Worm (Caenorhabditis elegans) whole organism, L2 larva: ENCODE measurements around the gene R02D5.1.
"Not testable (repeated sequence)": the region's sequence is repeated elsewhere in the genome, so short reads cannot be mapped to it uniquely, and the experiment has no call there.

Experiments
- C34F6.9 ChIP-seq: fragments of 150-350 bp; optimal IDR thresholded peaks from 2 replicates; lab custom pipeline; 2014; ENCODE audit warnings: missing biosample characterization, missing genetic modification characterization
- F13H6.1 ChIP-seq: sonication (generic microtip); optimal IDR thresholded peaks from 2 replicates; lab custom pipeline; 2016; ENCODE audit warnings: missing genetic modification characterization, missing compliant biosample characterization
- R02D3.7 ChIP-seq: fragments of 150-350 bp; optimal IDR thresholded peaks from 2 replicates; lab custom pipeline; 2014; ENCODE audit warnings: missing biosample characterization, missing genetic modification characterization
- Y55F3AM.14 ChIP-seq: fragments of 200-800 bp; sonication (Bioruptor generic); optimal IDR thresholded peaks from 2 replicates; lab custom pipeline; 2018; ENCODE audit warnings: mild to moderate bottlenecking, missing genetic modification characterization, missing compliant biosample characterization
- ZK546.5 ChIP-seq: sonication (generic microtip); optimal IDR thresholded peaks from 2 replicates; lab custom pipeline; 2017; ENCODE audit warnings: missing biosample characterization, missing genetic modification characterization
- aly-2 ChIP-seq: fragments of 150-350 bp; optimal IDR thresholded peaks from 2 replicates; lab custom pipeline; 2014; ENCODE audit warnings: missing biosample characterization, missing genetic modification characterization
- ama-1 ChIP-seq: fragments of 150-350 bp; optimal IDR thresholded peaks from 2 replicates; lab custom pipeline; 2018; ENCODE audit warnings: inconsistent platforms
- blmp-1 ChIP-seq: sonication (generic microtip); optimal IDR thresholded peaks from 2 replicates; lab custom pipeline; 2017; ENCODE audit warnings: missing genetic modification characterization, mild to moderate bottlenecking, missing compliant biosample characterization, antibody characterized with exemption, moderate library complexity; ENCODE audit not compliant: insufficient read depth
- ceh-16 ChIP-seq: fragments of 150-350 bp; optimal IDR thresholded peaks from 2 replicates; lab custom pipeline; 2014; ENCODE audit warnings: missing biosample characterization, missing genetic modification characterization
- ceh-82 ChIP-seq: fragments of 150-350 bp; optimal IDR thresholded peaks from 2 replicates; lab custom pipeline; 2014; ENCODE audit warnings: missing biosample characterization, missing genetic modification characterization
- crh-2 ChIP-seq: sonication (generic microtip); optimal IDR thresholded peaks from 2 replicates; lab custom pipeline; 2017; ENCODE audit warnings: missing biosample characterization, missing genetic modification characterization
- egl-27 ChIP-seq: sonication (generic microtip); optimal IDR thresholded peaks from 3 replicates; lab custom pipeline; 2017; ENCODE audit warnings: missing biosample characterization, missing genetic modification reagents, missing genetic modification characterization
- fos-1 ChIP-seq: fragments of 150-350 bp; optimal IDR thresholded peaks from 2 replicates; lab custom pipeline; 2014; ENCODE audit warnings: missing biosample characterization, missing genetic modification characterization
- gmeb-1 ChIP-seq: fragments of 150-350 bp; optimal IDR thresholded peaks from 2 replicates; lab custom pipeline; 2014; ENCODE audit warnings: missing biosample characterization, missing genetic modification characterization
- lin-11 ChIP-seq: fragments of 150-350 bp; sonication (generic microtip); optimal IDR thresholded peaks from 2 replicates; lab custom pipeline; 2014; ENCODE audit warnings: missing biosample characterization, missing genetic modification characterization, inconsistent platforms, mixed read lengths
- lin-13 ChIP-seq: fragments of 150-350 bp; optimal IDR thresholded peaks from 2 replicates; lab custom pipeline; 2014; ENCODE audit warnings: missing biosample characterization, missing genetic modification reagents, missing genetic modification characterization
- lin-39 ChIP-seq: fragments of 150-350 bp; optimal IDR thresholded peaks from 2 replicates; lab custom pipeline; 2014; ENCODE audit warnings: missing biosample characterization, missing genetic modification reagents, missing genetic modification characterization
- lsy-2 ChIP-seq, 2 experiments: fragments of 150-350 bp in 1 of 2; sonication (generic microtip) in 1 of 2; optimal IDR thresholded peaks; 2 replicates each; lab custom pipeline; 2014 to 2017; ENCODE audit warnings: missing biosample characterization in 2 of 2, missing genetic modification characterization in 2 of 2
- mab-5 ChIP-seq: fragments of 150-350 bp; optimal IDR thresholded peaks from 2 replicates; lab custom pipeline; 2014; ENCODE audit warnings: missing biosample characterization, missing genetic modification characterization
- mdl-1 ChIP-seq, 2 experiments: fragments of 150-350 bp in 1 of 2; sonication (generic microtip) in 1 of 2; optimal IDR thresholded peaks; 2 replicates each; lab custom pipeline; 2017; ENCODE audit warnings: missing biosample characterization in 2 of 2, missing genetic modification characterization in 2 of 2
- nhr-129 ChIP-seq: fragments of 150-350 bp; optimal IDR thresholded peaks from 2 replicates; lab custom pipeline; 2014; ENCODE audit warnings: missing biosample characterization, missing genetic modification characterization
- nhr-21 ChIP-seq: fragments of 150-350 bp; optimal IDR thresholded peaks from 2 replicates; lab custom pipeline; 2014; ENCODE audit warnings: missing biosample characterization, missing genetic modification characterization
- nhr-23 ChIP-seq: fragments of 150-350 bp; optimal IDR thresholded peaks from 2 replicates; lab custom pipeline; 2014; ENCODE audit warnings: missing biosample characterization, missing genetic modification reagents, missing genetic modification characterization
- nhr-6 ChIP-seq: fragments of 150-350 bp; optimal IDR thresholded peaks from 2 replicates; lab custom pipeline; 2014; ENCODE audit warnings: missing biosample characterization, missing genetic modification characterization
- nhr-77 ChIP-seq: fragments of 150-350 bp; optimal IDR thresholded peaks from 2 replicates; lab custom pipeline; 2014; ENCODE audit warnings: missing biosample characterization, missing genetic modification characterization
- peb-1 ChIP-seq: fragments of 150-350 bp; optimal IDR thresholded peaks from 2 replicates; lab custom pipeline; 2014; ENCODE audit warnings: missing biosample characterization, missing genetic modification characterization
- sem-4 ChIP-seq: fragments of 150-350 bp; optimal IDR thresholded peaks from 2 replicates; lab custom pipeline; 2014; ENCODE audit warnings: missing biosample characterization, missing genetic modification reagents, missing genetic modification characterization
- sma-3 ChIP-seq: sonication (generic microtip); optimal IDR thresholded peaks from 2 replicates; lab custom pipeline; 2016; ENCODE audit warnings: missing genetic modification reagents, missing genetic modification characterization, missing compliant biosample characterization
- sma-9 ChIP-seq, 2 experiments: fragments of 150-350 bp in 1 of 2; sonication (generic microtip) in 1 of 2; optimal IDR thresholded peaks; 2 replicates each; lab custom pipeline; 2014 to 2016; ENCODE audit warnings: missing genetic modification characterization in 2 of 2, mild to moderate bottlenecking in 1 of 2, missing biosample characterization in 1 of 2, missing compliant biosample characterization in 1 of 2, missing genetic modification reagents in 1 of 2, moderate library complexity in 1 of 2
- snpc-4 ChIP-seq: fragments of 150-350 bp; optimal IDR thresholded peaks from 2 replicates; lab custom pipeline; 2014; ENCODE audit warnings: missing biosample characterization, missing genetic modification characterization
- unc-39 ChIP-seq: fragments of 150-350 bp; optimal IDR thresholded peaks from 2 replicates; lab custom pipeline; 2014; ENCODE audit warnings: missing biosample characterization, missing genetic modification characterization
- unc-55 ChIP-seq: fragments of 150-350 bp; sonication (generic microtip); optimal IDR thresholded peaks from 3 replicates; lab custom pipeline; 2014; ENCODE audit warnings: missing biosample characterization, missing genetic modification reagents, missing genetic modification characterization
- unc-62 ChIP-seq: fragments of 150-350 bp; optimal IDR thresholded peaks from 2 replicates; lab custom pipeline; 2014; ENCODE audit warnings: missing biosample characterization, missing genetic modification reagents, missing genetic modification characterization
- ztf-1 ChIP-seq: fragments of 200-800 bp; sonication (Bioruptor generic); conservative IDR thresholded peaks from 2 replicates; pipeline ENCODE4 v1.3.6; 2022; ENCODE audit warnings: missing genetic modification characterization, missing compliant biosample characterization
- ztf-11 ChIP-seq: sonication (generic microtip); optimal IDR thresholded peaks from 2 replicates; lab custom pipeline; 2017; ENCODE audit warnings: missing biosample characterization, missing genetic modification characterization
- ztf-4 ChIP-seq: fragments of 150-350 bp; optimal IDR thresholded peaks from 2 replicates; lab custom pipeline; 2014; ENCODE audit warnings: missing biosample characterization, missing genetic modification characterization

Gene R02D5.1

ce11 chrV:14508005-14508521 is at the start of gene R02D5.1:
Gene R02D5.1 (plus strand): TSS chrV:14508249.
- TF ChIP-seq blmp-1 (tag; lab: Kevin White, UChicago) (peak; percentile 88), snpc-4 (tag; lab: Kevin White, UChicago) (no peak)

- no peak for TF ChIP-seq nhr-77 (tag; lab: Kevin White, UChicago)
- no peak for TF ChIP-seq ztf-4
- TF ChIP-seq ztf-11, result no peak
- TF ChIP-seq, all 48 proteins: peak for 0
These were observed 47.9 kb upstream of the R02D5.1 start for ce11 chrV:14460122-14460521.

ce11 chrV:14460615-14461102 is 47.4 kb upstream of the R02D5.1 start, which contains the start of gene F08H9.2:
Gene F08H9.2 (plus strand): TSS chrV:14460665.
- TF ChIP-seq ztf-4, result no peak
- no peak for TF ChIP-seq nhr-77 (tag; lab: Kevin White, UChicago)
- TF ChIP-seq sma-3 (GFP tag; lab: Kevin White, UChicago), result no peak
- TF ChIP-seq sma-9 (GFP tag; optimal IDR thresholded peaks at IDR 0.05; lab: Kevin White, UChicago), result no peak
- TF ChIP-seq sma-9 (tag; optimal IDR thresholded peaks at IDR 0.05; lab: Kevin White, UChicago), result no peak
- no peak for TF ChIP-seq ceh-82 (tag; lab: Kevin White, UChicago)

ce11 chrV:14462653-14463052 is 45.4 kb upstream of the R02D5.1 start:
- TF ChIP-seq ceh-16 (no peak), lsy-2 (tag; optimal IDR thresholded peaks at IDR 0.05; lab: Kevin White, UChicago) (no peak), sem-4 (tag; lab: Kevin White, UChicago) (no peak)

ce11 chrV:14463087-14463486 is 45.0 kb upstream of the R02D5.1 start, which contains the start of gene F08H9.3:
Gene F08H9.3 (minus strand): TSS chrV:14463338.
- TF ChIP-seq snpc-4 (tag; lab: Kevin White, UChicago) (peak; percentile 85), sma-9 (GFP tag; optimal IDR thresholded peaks at IDR 0.05; lab: Kevin White, UChicago) (peak; percentile 39), gmeb-1 (tag; lab: Kevin White, UChicago) (peak; percentile 9)
- not testable (repeated sequence) for TF ChIP-seq sma-9 (tag; optimal IDR thresholded peaks at IDR 0.05; lab: Kevin White, UChicago)

- TF ChIP-seq nhr-77 (tag; lab: Kevin White, UChicago) (no peak), ztf-1 (no peak), unc-55 (GFP tag; lab: Kevin White, UChicago) (peak; percentile 20), nhr-129 (tag; lab: Kevin White, UChicago) (peak; percentile 0), unc-39 (no peak), egl-27 (tag; lab: Kevin White, UChicago) (no peak), lin-11 (tag; lab: Kevin White, UChicago) (no peak), C34F6.9 (tag; lab: Kevin White, UChicago) (peak; percentile 45)
These were observed 43.7 kb upstream of the R02D5.1 start, which contains the start of gene F08H9.4 for ce11 chrV:14464368-14464767. Gene F08H9.4 (minus strand): TSS chrV:14464428.

ce11 chrV:14468196-14468874 is 39.7 kb upstream of the R02D5.1 start, which contains the start of gene srz-97:
Gene srz-97 (minus strand): TSS chrV:14468246.
- TF ChIP-seq lin-39 (tag; lab: Kevin White, UChicago) (no peak), nhr-129 (tag; lab: Kevin White, UChicago) (peak; percentile 16), ceh-16 (peak; percentile 51), lsy-2 (tag; optimal IDR thresholded peaks at IDR 0.05; lab: Kevin White, UChicago) (no peak), R02D3.7 (tag; lab: Kevin White, UChicago) (no peak), unc-55 (GFP tag; lab: Kevin White, UChicago) (no peak), ama-1 (lab: Kevin White, UChicago) (peak; percentile 7), nhr-23 (tag; lab: Kevin White, UChicago) (no peak), ceh-82 (tag; lab: Kevin White, UChicago) (no peak), crh-2 (tag; lab: Kevin White, UChicago) (peak; percentile 40), mab-5 (no peak), nhr-21 (tag; lab: Kevin White, UChicago) (peak; percentile 59), fos-1 (tag; lab: Kevin White, UChicago) (peak; percentile 13), lin-13 (peak; percentile 19), F13H6.1 (tag; lab: Kevin White, UChicago) (peak; percentile 3), egl-27 (tag; lab: Kevin White, UChicago) (peak; percentile 20), snpc-4 (tag; lab: Kevin White, UChicago) (peak; percentile 96), ZK546.5 (no peak), mdl-1 (tag; optimal IDR thresholded peaks at IDR 0.05; lab: Kevin White, UChicago) (no peak), aly-2 (tag; lab: Kevin White, UChicago) (no peak), sma-9 (GFP tag; optimal IDR thresholded peaks at IDR 0.05; lab: Kevin White, UChicago) (peak; percentile 73), sma-9 (tag; optimal IDR thresholded peaks at IDR 0.05; lab: Kevin White, UChicago) (no peak), sma-3 (GFP tag; lab: Kevin White, UChicago) (peak; percentile 70), nhr-6 (tag; lab: Kevin White, UChicago) (no peak), peb-1 (no peak), ztf-4 (no peak), unc-62 (GFP tag; lab: Kevin White, UChicago) (no peak), nhr-77 (tag; lab: Kevin White, UChicago) (no peak), Y55F3AM.14 (GFP tag; lab: Kevin White, UChicago) (no peak)
